Fruit fly (Drosophila melanogaster) whole organism, embryonic: ENCODE results near the gene mld.

Experiments
- BtbVII ChIP-seq: fragments of 200-800 bp; sonication (Bioruptor generic); optimal IDR thresholded peaks from 3 replicates; lab custom pipeline; 2017; ENCODE audit warnings: missing biosample characterization, mild to moderate bottlenecking, missing genetic modification characterization
- CG10462 ChIP-seq: fragments of 200-800 bp; sonication (Bioruptor generic); optimal IDR thresholded peaks from 2 replicates; lab custom pipeline; 2016; ENCODE audit warnings: missing biosample characterization, missing genetic modification characterization
- CG10543 ChIP-seq: fragments of 200-800 bp; sonication (Bioruptor generic); optimal IDR thresholded peaks from 3 replicates; lab custom pipeline; 2017; ENCODE audit warnings: missing biosample characterization, mild to moderate bottlenecking, missing genetic modification characterization, moderate library complexity
- CG11085 ChIP-seq: fragments of 200-800 bp; sonication (Bioruptor generic); IDR thresholded peaks from 2 replicates; pipeline ENCODE4 v1.3.6; 2022; ENCODE audit warnings: missing biosample characterization, missing genetic modification characterization
- CG11723 ChIP-seq: fragments of 200-800 bp; sonication (Bioruptor generic); optimal IDR thresholded peaks from 2 replicates; lab custom pipeline; 2017; ENCODE audit warnings: missing biosample characterization, mild to moderate bottlenecking, missing genetic modification characterization
- CG1233 ChIP-seq: fragments of 200-800 bp; sonication (Bioruptor generic); optimal IDR thresholded peaks from 4 replicates; lab custom pipeline; 2018; ENCODE audit warnings: missing biosample characterization, mild to moderate bottlenecking, missing genetic modification characterization
- CG12744 ChIP-seq: fragments of 200-800 bp; sonication (Bioruptor generic); optimal IDR thresholded peaks from 2 replicates; lab custom pipeline; 2016; ENCODE audit warnings: missing biosample characterization, missing genetic modification characterization
- CG1529 ChIP-seq: fragments of 200-800 bp; sonication (Bioruptor generic); optimal IDR thresholded peaks from 3 replicates; lab custom pipeline; 2018; ENCODE audit warnings: missing biosample characterization, missing genetic modification characterization
- CG16779 ChIP-seq: fragments of 200-800 bp; sonication (Bioruptor generic); IDR thresholded peaks from 2 replicates; pipeline ENCODE4 v1.3.6; 2022; ENCODE audit warnings: missing biosample characterization, missing genetic modification characterization
- CG1792 ChIP-seq: fragments of 200-800 bp; sonication (Bioruptor generic); optimal IDR thresholded peaks from 2 replicates; lab custom pipeline; 2016; ENCODE audit warnings: missing biosample characterization, missing genetic modification characterization
- CG18619 ChIP-seq: fragments of 200-800 bp; sonication (Bioruptor generic); optimal IDR thresholded peaks from 3 replicates; lab custom pipeline; 2017; ENCODE audit warnings: missing biosample characterization, mild to moderate bottlenecking, missing genetic modification characterization
- CG2202 ChIP-seq: fragments of 200-800 bp; sonication (Bioruptor generic); optimal IDR thresholded peaks from 2 replicates; lab custom pipeline; 2018; ENCODE audit warnings: missing biosample characterization, mild to moderate bottlenecking, missing genetic modification characterization
- CG31224 ChIP-seq: fragments of 200-800 bp; sonication (Bioruptor generic); IDR thresholded peaks from 2 replicates; pipeline ENCODE4 v1.3.6; 2022; ENCODE audit warnings: missing biosample characterization, missing genetic modification characterization
- CG31441 ChIP-seq: fragments of 200-800 bp; sonication (Bioruptor generic); IDR thresholded peaks from 2 replicates; pipeline ENCODE4 v1.3.6; 2022; ENCODE audit warnings: missing biosample characterization, missing genetic modification characterization
- CG32532 ChIP-seq: fragments of 200-800 bp; sonication (Bioruptor generic); IDR thresholded peaks from 2 replicates; pipeline ENCODE4 v1.3.6; 2022; ENCODE audit warnings: missing biosample characterization, missing genetic modification characterization
- CG34422 ChIP-seq: fragments of 200-800 bp; sonication (Bioruptor generic); IDR thresholded peaks from 3 replicates; pipeline ENCODE4 v1.3.6; 2022; ENCODE audit warnings: missing biosample characterization, missing genetic modification characterization
- CG3726 ChIP-seq: fragments of 200-800 bp; sonication (Bioruptor generic); IDR thresholded peaks from 3 replicates; pipeline ENCODE4, ENCODE4 v1.3.6; 2022; ENCODE audit warnings: missing biosample characterization, missing genetic modification characterization
- CG6689 ChIP-seq: fragments of 200-800 bp; sonication (Bioruptor generic); IDR thresholded peaks from 2 replicates; pipeline ENCODE4 v1.3.6; 2022; ENCODE audit warnings: missing biosample characterization, missing genetic modification characterization
- CHES-1-like ChIP-seq: fragments of 200-800 bp; sonication (Bioruptor generic); optimal IDR thresholded peaks from 2 replicates; lab custom pipeline; 2016; ENCODE audit warnings: missing biosample characterization, missing genetic modification characterization
- Chrac-16 ChIP-seq: fragments of 200-800 bp; sonication (Bioruptor generic); optimal IDR thresholded peaks from 3 replicates; lab custom pipeline; 2016; ENCODE audit warnings: missing biosample characterization, missing genetic modification characterization
- Dll ChIP-seq: fragments of 200-800 bp; sonication (Bioruptor generic); IDR thresholded peaks from 4 replicates; pipeline ENCODE4 v1.3.6; 2022; ENCODE audit warnings: missing biosample characterization, missing genetic modification characterization; ENCODE audit not compliant: partially characterized antibody
- E2f1 ChIP-seq: fragments of 200-800 bp; sonication (Bioruptor generic); IDR thresholded peaks from 2 replicates; pipeline ENCODE4 v1.3.6; 2022; ENCODE audit warnings: missing biosample characterization, missing genetic modification characterization
- Elba2 ChIP-seq: fragments of 200-800 bp; sonication (Bioruptor generic); optimal IDR thresholded peaks from 3 replicates; lab custom pipeline; 2016; ENCODE audit warnings: missing biosample characterization, missing genetic modification characterization
- HLH54F ChIP-seq: fragments of 200-800 bp; sonication (Bioruptor generic); optimal IDR thresholded peaks from 3 replicates; lab custom pipeline; 2016; ENCODE audit warnings: missing biosample characterization, missing genetic modification characterization
- HmgD ChIP-seq: fragments of 200-800 bp; sonication (Bioruptor generic); optimal IDR thresholded peaks from 3 replicates; lab custom pipeline; 2016; ENCODE audit warnings: missing biosample characterization, missing genetic modification characterization
- MTF-1 ChIP-seq: fragments of 200-800 bp; sonication (Bioruptor generic); optimal IDR thresholded peaks from 2 replicates; lab custom pipeline; 2018; ENCODE audit warnings: missing biosample characterization, mild to moderate bottlenecking, missing genetic modification characterization, borderline replicate concordance
- Nf-YA ChIP-seq: fragments of 200-800 bp; sonication (Bioruptor generic); IDR thresholded peaks from 2 replicates; pipeline ENCODE4 v1.3.6; 2022; ENCODE audit warnings: missing biosample characterization, missing genetic modification characterization
- Six4 ChIP-seq: fragments of 200-800 bp; sonication (Bioruptor generic); optimal IDR thresholded peaks from 2 replicates; lab custom pipeline; 2016; ENCODE audit warnings: missing biosample characterization, missing genetic modification characterization
- Ssrp ChIP-seq: fragments of 200-800 bp; sonication (Bioruptor generic); optimal IDR thresholded peaks from 2 replicates; lab custom pipeline; 2018; ENCODE audit warnings: missing biosample characterization, mild to moderate bottlenecking, missing genetic modification characterization, moderate library complexity
- ato ChIP-seq: fragments of 200-800 bp; sonication (Bioruptor generic); IDR thresholded peaks from 2 replicates; pipeline ENCODE4 v1.3.6; 2022; ENCODE audit warnings: missing biosample characterization, missing genetic modification characterization; ENCODE audit not compliant: partially characterized antibody
- chm ChIP-seq: fragments of 200-800 bp; sonication (Bioruptor generic); IDR thresholded peaks from 2 replicates; pipeline ENCODE4 v1.3.6; 2022; ENCODE audit warnings: missing biosample characterization, missing genetic modification characterization
- chn ChIP-seq: fragments of 200-800 bp; sonication (Bioruptor generic); optimal IDR thresholded peaks from 2 replicates; lab custom pipeline; 2016; ENCODE audit warnings: missing biosample characterization, missing genetic modification characterization
- crp ChIP-seq, 2 experiments: fragments of 200-800 bp; sonication (Bioruptor generic); optimal IDR thresholded peaks; 2 replicates in 1 of 2; 3 replicates in 1 of 2; lab custom pipeline; 2017; ENCODE audit warnings: missing biosample characterization in 2 of 2, missing genetic modification characterization in 2 of 2, mild to moderate bottlenecking in 1 of 2, moderate library complexity in 1 of 2
- fd96Cb ChIP-seq: fragments of 200-800 bp; sonication (Bioruptor generic); optimal IDR thresholded peaks from 2 replicates; lab custom pipeline; 2018; ENCODE audit warnings: missing biosample characterization, mild to moderate bottlenecking, missing genetic modification characterization, moderate library complexity
- fru ChIP-seq: fragments of >200 bp; optimal IDR thresholded peaks from 2 replicates; lab custom pipeline; 2017
- hkb ChIP-seq, 2 experiments: fragments of 200-800 bp in 1 of 2; fragments of >200 bp in 1 of 2; sonication (Bioruptor generic) in 1 of 2; IDR thresholded peaks in 1 of 2; optimal IDR thresholded peaks in 1 of 2; 2 replicates each; pipeline versions ENCODE4 v1.3.6 to Lab custom; 2017 to 2022; ENCODE audit warnings: missing biosample characterization in 1 of 2, missing genetic modification characterization in 1 of 2
- knrl ChIP-seq: fragments of 200-800 bp; sonication (Bioruptor generic); IDR thresholded peaks from 3 replicates; pipeline ENCODE4 v1.3.6; 2022; ENCODE audit warnings: missing biosample characterization, missing genetic modification characterization; ENCODE audit not compliant: partially characterized antibody
- pan ChIP-seq, 4 experiments: fragments of >200 bp in 3 of 4; fragments of 200-800 bp in 1 of 4; sonication (Bioruptor generic) in 1 of 4; optimal IDR thresholded peaks in 3 of 4; IDR thresholded peaks in 1 of 4; 2 replicates each; pipeline versions ENCODE4 v1.3.6 to Lab custom; 2017 to 2022; ENCODE audit warnings: missing biosample characterization in 2 of 4, missing genetic modification characterization in 2 of 4, mixed read lengths in 1 of 4
- pum ChIP-seq: fragments of 200-800 bp; sonication (Bioruptor generic); optimal IDR thresholded peaks from 2 replicates; lab custom pipeline; 2016; ENCODE audit warnings: missing biosample characterization, missing genetic modification characterization
- run ChIP-seq: fragments of 200-800 bp; sonication (Bioruptor generic); optimal IDR thresholded peaks from 3 replicates; lab custom pipeline; 2018; ENCODE audit warnings: missing biosample characterization, mild to moderate bottlenecking, missing genetic modification characterization
- slbo ChIP-seq: fragments of 200-800 bp; sonication (Bioruptor generic); IDR thresholded peaks from 2 replicates; pipeline ENCODE4 v1.3.6; 2022; ENCODE audit warnings: missing biosample characterization, missing genetic modification characterization
- stwl ChIP-seq: fragments of 200-800 bp; sonication (Bioruptor generic); optimal IDR thresholded peaks from 3 replicates; lab custom pipeline; 2018; ENCODE audit warnings: missing biosample characterization, mild to moderate bottlenecking, missing genetic modification characterization, moderate library complexity
- vfl ChIP-seq: fragments of 200-800 bp; sonication (Bioruptor generic); optimal IDR thresholded peaks from 2 replicates; lab custom pipeline; 2016; ENCODE audit warnings: missing biosample characterization, missing genetic modification characterization

The mld gene

dm6 chr3R:24625517-24625925 lies 40.1 kb downstream of the mld start, which contains the start of the genes Syx18 and atl (continued):
- TF ChIP-seq pan (optimal IDR thresholded peaks at IDR 0.05; lab: Kevin White, UChicago) = no peak
- TF ChIP-seq pan (GFP tag; optimal IDR thresholded peaks at IDR 0.05 in 1 of 2, IDR thresholded peaks at IDR 0.05 in 1 of 2) = no peak
- TF ChIP-seq CG1529 (GFP tag; lab: Kevin White, UChicago) = no peak
- TF ChIP-seq E2f1 (GFP tag; lab: Robert Waterston, UW) = no peak
- TF ChIP-seq chn (GFP tag; lab: Kevin White, UChicago) = no peak
- no peak for TF ChIP-seq Chrac-16 (GFP tag; lab: Kevin White, UChicago)
- TF ChIP-seq stwl (tag; lab: Kevin White, UChicago) = peak; percentile 85
- no peak for TF ChIP-seq pum (GFP tag; lab: Kevin White, UChicago)
- TF ChIP-seq CG16779 (GFP tag; lab: Robert Waterston, UW) = no peak
- no peak for TF ChIP-seq ato (GFP tag; lab: Robert Waterston, UW)
- no peak for TF ChIP-seq Six4 (GFP tag; lab: Kevin White, UChicago)
- peak; percentile 43 for TF ChIP-seq MTF-1 (GFP tag; lab: Kevin White, UChicago)
- peak; percentile 5 for TF ChIP-seq CG2202 (tag; lab: Kevin White, UChicago)
- TF ChIP-seq CG3726 (GFP tag; lab: Robert Waterston, UW) = no peak
- no peak for TF ChIP-seq fd96Cb (tag; lab: Kevin White, UChicago)
- no peak for TF ChIP-seq chm (GFP tag; lab: Robert Waterston, UW)
- peak; percentile 41; the same call in 1 of the 3 replicates for TF ChIP-seq knrl
- no peak for TF ChIP-seq Nf-YA (GFP tag; lab: Robert Waterston, UW)
- TF ChIP-seq CG1233 (GFP tag; lab: Kevin White, UChicago) = no peak
- TF ChIP-seq BtbVII (GFP tag; lab: Kevin White, UChicago) = no peak
- TF ChIP-seq CG6689 = no peak
- TF ChIP-seq crp (GFP tag; optimal IDR thresholded peaks at IDR 0.05; lab: Kevin White, UChicago) = peak in 1 of 2 experiments; percentile 23
- no peak for TF ChIP-seq CG31224 (GFP tag; lab: Robert Waterston, UW)
- TF ChIP-seq CG32532 (GFP tag; lab: Robert Waterston, UW) = no peak
- no peak for TF ChIP-seq CG11723 (GFP tag; lab: Kevin White, UChicago)
- TF ChIP-seq run = no peak
- TF ChIP-seq Ssrp = no peak
- no peak for TF ChIP-seq fru (lab: Kevin White, UChicago)
- TF ChIP-seq hkb (optimal IDR thresholded peaks at IDR 0.05; lab: Kevin White, UChicago) = no peak
- TF ChIP-seq hkb (GFP tag; IDR thresholded peaks at IDR 0.05; lab: Robert Waterston, UW) = no peak
- TF ChIP-seq CG1792 = no peak
- peak; percentile 27 for TF ChIP-seq vfl
- TF ChIP-seq CG18619 (GFP tag; lab: Kevin White, UChicago) = no peak
- TF ChIP-seq CG10543 = peak; percentile 24
- no peak for TF ChIP-seq Dll (GFP tag; lab: Robert Waterston, UW)
- TF ChIP-seq CG34422 (GFP tag; lab: Robert Waterston, UW) = peak; percentile 36; the same call in 1 of the 3 replicates
- peak; percentile 33; the same call in 1 of the 2 replicates for TF ChIP-seq slbo
- no peak for TF ChIP-seq CG12744
- no peak; the same call in 1 of the 2 replicates for TF ChIP-seq CG31441
- peak; percentile 8 for TF ChIP-seq CHES-1-like (GFP tag; lab: Kevin White, UChicago)
- no peak for TF ChIP-seq CG11085
- peak; percentile 42 for TF ChIP-seq HmgD (GFP tag; lab: Kevin White, UChicago)
- TF ChIP-seq Elba2 = no peak
- TF ChIP-seq HLH54F (GFP tag; lab: Kevin White, UChicago) = peak; percentile 15
- no peak for TF ChIP-seq CG10462 (GFP tag; lab: Kevin White, UChicago)
